Fruit fly (Drosophila melanogaster) whole organism, wandering third instar larva: ENCODE results near the gene Cbp20.

Source experiments
- Jra ChIP-seq: sonication (Bioruptor generic); optimal IDR thresholded peaks from 2 replicates; lab custom pipeline; 2016; ENCODE audit warnings: missing biosample characterization, missing genetic modification characterization
- Mio ChIP-seq: sonication (Bioruptor generic); optimal IDR thresholded peaks from 2 replicates; lab custom pipeline; 2016; ENCODE audit warnings: missing biosample characterization, missing genetic modification characterization
- br ChIP-seq: fragments of 200-800 bp; sonication (Bioruptor generic); optimal IDR thresholded peaks from 2 replicates; lab custom pipeline; 2016; ENCODE audit warnings: missing biosample characterization, missing genetic modification characterization
- dmrt93B ChIP-seq: fragments of 200-800 bp; sonication (Bioruptor generic); optimal IDR thresholded peaks from 2 replicates; lab custom pipeline; 2018; ENCODE audit warnings: missing biosample characterization, mild to moderate bottlenecking, missing genetic modification characterization
- dsf ChIP-seq: sonication (Bioruptor generic); optimal IDR thresholded peaks from 2 replicates; lab custom pipeline; 2016; ENCODE audit warnings: missing biosample characterization, missing genetic modification characterization, borderline replicate concordance
- psq ChIP-seq: fragments of 200-800 bp; sonication (Bioruptor generic); optimal IDR thresholded peaks from 3 replicates; lab custom pipeline; 2017; ENCODE audit warnings: missing biosample characterization, mild to moderate bottlenecking, missing genetic modification characterization, moderate library complexity
- sage ChIP-seq: fragments of 200-800 bp; sonication (Bioruptor generic); optimal IDR thresholded peaks from 2 replicates; lab custom pipeline; 2016; ENCODE audit warnings: missing biosample characterization, mild to moderate bottlenecking, missing genetic modification characterization
- usp ChIP-seq: fragments of >200 bp; optimal IDR thresholded peaks from 2 replicates; lab custom pipeline; 2017; ENCODE audit warnings: missing biosample characterization, missing genetic modification characterization

DNA sequence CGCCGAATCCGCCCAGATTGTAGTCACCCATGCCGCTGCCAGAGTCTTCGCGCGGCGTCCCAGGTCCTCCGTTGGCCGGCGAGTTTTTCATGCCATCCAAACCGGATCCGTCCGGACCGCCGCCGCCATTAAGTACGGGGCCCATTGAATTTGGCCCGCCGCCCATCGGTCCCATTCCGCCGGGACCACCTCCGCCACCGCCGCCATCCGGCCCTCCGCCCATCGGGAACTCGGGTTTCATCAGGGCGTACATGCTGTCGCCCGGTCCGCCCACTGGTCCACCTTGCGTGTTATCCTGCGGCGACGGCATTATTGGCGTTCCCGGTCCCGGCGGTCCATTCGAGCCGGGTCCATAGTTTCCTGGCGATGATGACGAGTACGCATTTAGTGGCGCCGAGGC, 30.8 kb downstream of the Cbp20 start:
- TF ChIP-seq Mio (no peak), dsf (GFP tag; lab: Kevin White, UChicago) (no peak), Jra (no peak), psq (no peak), br (GFP tag; lab: Kevin White, UChicago) (no peak), usp (GFP tag; lab: Kevin White, UChicago) (no peak), sage (no peak), dmrt93B (GFP tag; lab: Kevin White, UChicago) (no peak)
